Worm (Caenorhabditis elegans): ENCODE measurements around the gene ZK662.5.

Gene ZK662.5

DNA sequence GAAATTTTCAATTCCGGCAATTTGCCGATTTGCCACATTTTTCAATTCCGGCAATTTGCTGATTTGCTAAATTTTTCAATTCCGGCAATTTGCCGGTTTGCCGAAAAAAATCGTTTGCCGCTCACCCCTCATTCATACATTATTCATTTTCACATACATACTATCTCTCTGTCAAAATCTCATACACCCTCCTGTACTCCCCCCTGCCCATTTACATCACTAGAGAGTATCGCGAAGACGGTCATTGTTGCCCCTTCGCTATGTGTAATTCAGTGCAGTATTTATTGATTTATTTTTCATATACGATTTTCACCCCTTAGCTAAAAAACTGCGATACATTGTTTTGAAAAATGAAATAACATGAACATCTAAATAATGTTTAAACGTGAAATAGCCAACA is 15.0 kb downstream of the ZK662.5 start (continued):
- TF ChIP-seq zag-1 (tag; optimal IDR thresholded peaks at IDR 0.05) (no peak), ztf-11 (tag; optimal IDR thresholded peaks at IDR 0.05) (no peak), ceh-62 (tag; optimal IDR thresholded peaks at IDR 0.05) (no peak), skn-1 (tag; optimal IDR thresholded peaks at IDR 0.05) (no peak), nhr-10 (tag; optimal IDR thresholded peaks at IDR 0.05) (peak; percentile 41), jun-1 (tag; optimal IDR thresholded peaks at IDR 0.05) (peak; percentile 89), dve-1 (tag; optimal IDR thresholded peaks at IDR 0.05; ENCODE audit: insufficient read depth) (peak; percentile 94), fkh-10 (GFP tag; optimal IDR thresholded peaks at IDR 0.05) (no peak), gei-8 (GFP tag; optimal IDR thresholded peaks at IDR 0.05) (no peak), Y105C5A.15 (GFP tag; IDR thresholded peaks at IDR 0.05) (no peak), zfp-3 (GFP tag; conservative IDR thresholded peaks at IDR 0.05) (no peak), nhr-111 (GFP tag; optimal IDR thresholded peaks at IDR 0.05) (no peak), dmd-9 (GFP tag; IDR thresholded peaks at IDR 0.05) (no peak), Y48G9A.11 (GFP tag; IDR thresholded peaks at IDR 0.05) (no peak), daf-19 (GFP tag; conservative IDR thresholded peaks at IDR 0.05) (no peak), nhr-76 (tag; optimal IDR thresholded peaks at IDR 0.05) (no peak), hlh-11 (tag; optimal IDR thresholded peaks at IDR 0.05) (peak; percentile 71), ceh-28 (tag; optimal IDR thresholded peaks at IDR 0.05) (peak; percentile 79), ZK337.2 (GFP tag; IDR thresholded peaks at IDR 0.05) (no peak), T26A8.4 (GFP tag; IDR thresholded peaks at IDR 0.05) (peak; percentile 89), nhr-77 (tag; optimal IDR thresholded peaks at IDR 0.05) (peak; percentile 91), unc-62 (GFP tag; optimal IDR thresholded peaks at IDR 0.05 in 1 of 2) (peak in 1 of 2 experiments; percentile 27), unc-62 (tag; optimal IDR thresholded peaks at IDR 0.05) (no peak), lin-39 (tag; optimal IDR thresholded peaks at IDR 0.05) (no peak), zfp-2 (tag; optimal IDR thresholded peaks at IDR 0.05) (no peak), saeg-2 (GFP tag; IDR thresholded peaks at IDR 0.05) (no peak), F10B5.3 (tag; optimal IDR thresholded peaks at IDR 0.05) (peak; percentile 94), ztf-7 (tag; optimal IDR thresholded peaks at IDR 0.05) (peak; percentile 81), nhr-42 (GFP tag; IDR thresholded peaks at IDR 0.05) (peak; percentile 70), lim-7 (GFP tag; IDR thresholded peaks at IDR 0.05) (no peak), lin-15B (tag; optimal IDR thresholded peaks at IDR 0.05) (no peak), R02D3.7 (tag; optimal IDR thresholded peaks at IDR 0.05) (no peak), ceh-44 (GFP tag; IDR thresholded peaks at IDR 0.05) (no peak), lin-29 (GFP tag; IDR thresholded peaks at IDR 0.05) (peak; percentile 66; the same call in 1 of the 2 replicates)

DNA sequence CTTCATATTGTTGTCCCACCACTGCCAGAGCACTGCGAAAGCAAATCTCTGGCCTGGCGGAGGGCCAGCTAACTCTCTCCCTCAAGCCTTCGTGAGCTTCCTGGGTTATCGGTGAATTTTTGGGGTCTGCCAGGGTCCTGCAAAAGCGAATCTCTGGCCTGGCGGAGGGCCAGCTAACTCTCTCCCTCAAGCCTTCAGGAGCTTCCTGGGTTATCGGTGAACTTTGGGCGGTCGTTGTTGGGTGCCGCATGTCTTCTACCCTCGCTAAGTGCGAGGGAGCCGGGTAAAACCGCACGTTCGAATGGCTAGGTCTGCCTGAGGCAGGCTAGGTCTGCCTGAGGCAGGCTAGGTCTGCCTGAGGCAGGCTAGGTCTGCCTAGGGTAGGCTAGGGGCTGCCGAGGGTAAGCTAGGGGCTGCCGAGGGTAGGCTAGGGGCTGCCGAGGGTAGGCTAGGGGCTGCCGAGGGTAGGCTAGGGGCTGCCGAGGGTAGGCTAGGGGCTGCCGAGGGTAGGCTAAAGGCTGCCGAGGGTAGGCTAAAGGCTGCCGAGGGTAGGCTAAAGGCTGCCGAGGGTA is 17.1 kb downstream of the ZK662.5 start:
- TF ChIP-seq egl-43 (GFP tag; IDR thresholded peaks at IDR 0.05) (peak; percentile 20; the same call in 1 of the 2 replicates), set-16 (GFP tag; IDR thresholded peaks at IDR 0.05) (peak; percentile 97), ctbp-1 (GFP tag; IDR thresholded peaks at IDR 0.05) (0 out of 2 replicates have a peak, but pooled peaks have one; percentile 41)

DNA sequence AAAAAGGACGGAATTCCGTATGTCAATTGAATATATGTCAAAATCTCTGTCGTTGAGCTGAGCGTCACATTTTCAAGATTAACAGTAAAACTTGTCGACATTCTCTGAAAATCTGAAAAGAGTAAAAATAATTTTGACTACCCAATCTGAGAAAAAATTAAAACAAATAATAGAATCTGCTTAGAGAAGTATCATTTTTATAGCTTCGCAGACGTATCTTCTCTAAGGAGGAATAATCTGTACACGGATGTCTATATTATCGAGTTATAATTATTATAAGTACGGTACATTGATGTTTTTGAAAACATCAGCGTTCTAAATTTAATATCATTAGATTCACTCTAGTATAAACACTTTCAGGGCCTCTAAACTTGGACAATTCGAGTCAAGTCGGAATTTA is 19.1 kb downstream of the ZK662.5 start, which contains the start of gene srg-64:
srg-64 (minus strand) TSS at position 101 of the 400 bp plus-strand sequence.
- TF ChIP-seq dpl-1 (GFP tag; optimal IDR thresholded peaks at IDR 0.05) = no peak
- no peak for TF ChIP-seq hlh-11 (tag; optimal IDR thresholded peaks at IDR 0.05)
- TF ChIP-seq ces-1 (GFP tag; optimal IDR thresholded peaks at IDR 0.05) = no peak
- TF ChIP-seq set-16 (GFP tag; IDR thresholded peaks at IDR 0.05) = no peak
- TF ChIP-seq dmd-6 (GFP tag; IDR thresholded peaks at IDR 0.05) = no peak
